Comparison of ENCODE assay signal across 3 worm cellular contexts in genomic region chrIV:7559237-7559636, ce11.
TF ChIP-seq lines count a peak whose summit lies in the region.

No protein-coding gene starts in this region.

TF ChIP-seq in whole organism, L1 larva, 84 proteins besides CTCF, POLR2A, EP300 and RAD21:
- peak; percentile 45 for TF ChIP-seq blmp-1 (tag; optimal IDR thresholded peaks at IDR 0.05; lab: Kevin White, UChicago)
- no peak for TF ChIP-seq lin-39 (tag; optimal IDR thresholded peaks at IDR 0.05; lab: Kevin White, UChicago)

TF ChIP-seq in whole organism, L4 larva, 104 proteins besides CTCF, POLR2A, EP300 and RAD21:
- TF ChIP-seq lin-13 (GFP tag; optimal IDR thresholded peaks at IDR 0.05; lab: Kevin White, UChicago), result no peak
- peak; percentile 6; the same call in 1 of the 2 replicates for TF ChIP-seq lin-38 (GFP tag; IDR thresholded peaks at IDR 0.05; lab: Robert Waterston, UW)
- TF ChIP-seq arid-1 (GFP tag; conservative IDR thresholded peaks at IDR 0.05; lab: Robert Waterston, UW), result 0 out of 2 replicates have a peak, but pooled peaks have one; percentile 21

TF ChIP-seq in whole organism, young adult, 124 proteins besides CTCF, POLR2A, EP300 and RAD21:
- TF ChIP-seq lin-40 (tag; optimal IDR thresholded peaks at IDR 0.05; lab: Kevin White, UChicago), result no peak
- TF ChIP-seq ztf-28 (GFP tag; IDR thresholded peaks at IDR 0.05; lab: Robert Waterston, UW), result no peak
- no peak for TF ChIP-seq ceh-79 (tag; optimal IDR thresholded peaks at IDR 0.05; lab: Kevin White, UChicago)
- TF ChIP-seq Y79H2A.3 (GFP tag; conservative IDR thresholded peaks at IDR 0.05; lab: Robert Waterston, UW), result no peak
- TF ChIP-seq B0019.2 (GFP tag; conservative IDR thresholded peaks at IDR 0.05; lab: Robert Waterston, UW), result no peak
- TF ChIP-seq ceh-40 (GFP tag; IDR thresholded peaks at IDR 0.05; lab: Robert Waterston, UW), result no peak
- 0 out of 2 replicates have a peak, but pooled peaks have one; percentile 11 for TF ChIP-seq attf-6 (GFP tag; IDR thresholded peaks at IDR 0.05; lab: Robert Waterston, UW)
- no peak for TF ChIP-seq snpc-1.3 (tag; optimal IDR thresholded peaks at IDR 0.05; lab: Kevin White, UChicago; ENCODE audit: insufficient read depth)
- TF ChIP-seq K12H6.12 (tag; optimal IDR thresholded peaks at IDR 0.05; lab: Kevin White, UChicago), result no peak
- no peak for TF ChIP-seq T26A5.8 (tag; optimal IDR thresholded peaks at IDR 0.05; lab: Kevin White, UChicago)
- no peak for TF ChIP-seq sea-2 (GFP tag; IDR thresholded peaks at IDR 0.05; lab: Robert Waterston, UW)
- 0 out of 2 replicates have a peak, but pooled peaks have one; percentile 6 for TF ChIP-seq cebp-2 (GFP tag; IDR thresholded peaks at IDR 0.05; lab: Robert Waterston, UW)
- no peak for TF ChIP-seq C17E4.6 (GFP tag; IDR thresholded peaks at IDR 0.05; lab: Robert Waterston, UW)
- TF ChIP-seq bed-2 (GFP tag; IDR thresholded peaks at IDR 0.05; lab: Robert Waterston, UW), result no peak
- TF ChIP-seq ztf-22 (GFP tag; optimal IDR thresholded peaks at IDR 0.05; lab: Kevin White, UChicago), result no peak
- no peak for TF ChIP-seq tbx-9 (tag; optimal IDR thresholded peaks at IDR 0.05; lab: Kevin White, UChicago; ENCODE audit: borderline replicate concordance)
- TF ChIP-seq mcd-1 (GFP tag; IDR thresholded peaks at IDR 0.05; lab: Robert Waterston, UW), result no peak
- no peak for TF ChIP-seq snpc-4 (GFP tag; optimal IDR thresholded peaks at IDR 0.05; lab: Kevin White, UChicago)
- TF ChIP-seq snpc-4 (tag; optimal IDR thresholded peaks at IDR 0.05; lab: Kevin White, UChicago), result peak in 1 of 4 experiments; percentile 0
- TF ChIP-seq F49E8.2 (tag; optimal IDR thresholded peaks at IDR 0.05; lab: Kevin White, UChicago; ENCODE audit: insufficient read depth), result peak; percentile 82
- no peak for TF ChIP-seq lsl-1 (GFP tag; optimal IDR thresholded peaks at IDR 0.05; lab: Kevin White, UChicago)
- no peak for TF ChIP-seq ama-1 (optimal IDR thresholded peaks at IDR 0.05; lab: Kevin White, UChicago)
- TF ChIP-seq ama-1 (GFP tag; optimal IDR thresholded peaks at IDR 0.05; lab: Kevin White, UChicago), result no peak
- no peak for TF ChIP-seq snpc-1.1 (tag; optimal IDR thresholded peaks at IDR 0.05; lab: Kevin White, UChicago; ENCODE audit: insufficient read depth)
- no peak for TF ChIP-seq ceh-91 (GFP tag; IDR thresholded peaks at IDR 0.05; lab: Robert Waterston, UW)
- TF ChIP-seq Y53F4B.3 (GFP tag; IDR thresholded peaks at IDR 0.05; lab: Robert Waterston, UW), result no peak
- TF ChIP-seq madf-6 (GFP tag; IDR thresholded peaks at IDR 0.05; lab: Robert Waterston, UW), result peak; percentile 21; the same call in 1 of the 2 replicates
- TF ChIP-seq nfya-1 (tag; optimal IDR thresholded peaks at IDR 0.05; lab: Kevin White, UChicago; ENCODE audit: borderline replicate concordance, insufficient read depth), result no peak
- no peak for TF ChIP-seq gei-17 (GFP tag; optimal IDR thresholded peaks at IDR 0.05; lab: Kevin White, UChicago)
- no peak for TF ChIP-seq sptf-2 (GFP tag; optimal IDR thresholded peaks at IDR 0.05; lab: Kevin White, UChicago)
- peak; percentile 7 for TF ChIP-seq tlf-1 (GFP tag; optimal IDR thresholded peaks at IDR 0.05; lab: Kevin White, UChicago)
- no peak for TF ChIP-seq ets-4 (GFP tag; optimal IDR thresholded peaks at IDR 0.05; lab: Kevin White, UChicago)
- no peak for TF ChIP-seq xnd-1 (tag; optimal IDR thresholded peaks at IDR 0.05; lab: Kevin White, UChicago)
- peak; percentile 51; the same call in 1 of the 2 replicates for TF ChIP-seq hsf-1 (GFP tag; IDR thresholded peaks at IDR 0.05; lab: Robert Waterston, UW)
- TF ChIP-seq die-1 (tag; optimal IDR thresholded peaks at IDR 0.05; lab: Kevin White, UChicago), result peak; percentile 32
- no peak for TF ChIP-seq F52B5.7 (tag; optimal IDR thresholded peaks at IDR 0.05; lab: Kevin White, UChicago)
- TF ChIP-seq snpc-3.4 (tag; optimal IDR thresholded peaks at IDR 0.05; lab: Kevin White, UChicago), result peak; percentile 33
- TF ChIP-seq hlh-26 (GFP tag; conservative IDR thresholded peaks at IDR 0.05; lab: Robert Waterston, UW), result no peak
- no peak for TF ChIP-seq ZK185.1 (tag; optimal IDR thresholded peaks at IDR 0.05; lab: Kevin White, UChicago; ENCODE audit: poor library complexity, severe bottlenecking)
- no peak for TF ChIP-seq T07F8.4 (tag; optimal IDR thresholded peaks at IDR 0.05; lab: Kevin White, UChicago)
- no peak for TF ChIP-seq zfh-2 (GFP tag; conservative IDR thresholded peaks at IDR 0.05; lab: Robert Waterston, UW)
- TF ChIP-seq lin-54 (GFP tag; optimal IDR thresholded peaks at IDR 0.05; lab: Kevin White, UChicago), result no peak
- TF ChIP-seq zim-3 (tag; optimal IDR thresholded peaks at IDR 0.05; lab: Kevin White, UChicago), result no peak
